Fruit fly (Drosophila melanogaster): Measurements from ENCODE around the gene MagR.

MagR gene

DNA sequence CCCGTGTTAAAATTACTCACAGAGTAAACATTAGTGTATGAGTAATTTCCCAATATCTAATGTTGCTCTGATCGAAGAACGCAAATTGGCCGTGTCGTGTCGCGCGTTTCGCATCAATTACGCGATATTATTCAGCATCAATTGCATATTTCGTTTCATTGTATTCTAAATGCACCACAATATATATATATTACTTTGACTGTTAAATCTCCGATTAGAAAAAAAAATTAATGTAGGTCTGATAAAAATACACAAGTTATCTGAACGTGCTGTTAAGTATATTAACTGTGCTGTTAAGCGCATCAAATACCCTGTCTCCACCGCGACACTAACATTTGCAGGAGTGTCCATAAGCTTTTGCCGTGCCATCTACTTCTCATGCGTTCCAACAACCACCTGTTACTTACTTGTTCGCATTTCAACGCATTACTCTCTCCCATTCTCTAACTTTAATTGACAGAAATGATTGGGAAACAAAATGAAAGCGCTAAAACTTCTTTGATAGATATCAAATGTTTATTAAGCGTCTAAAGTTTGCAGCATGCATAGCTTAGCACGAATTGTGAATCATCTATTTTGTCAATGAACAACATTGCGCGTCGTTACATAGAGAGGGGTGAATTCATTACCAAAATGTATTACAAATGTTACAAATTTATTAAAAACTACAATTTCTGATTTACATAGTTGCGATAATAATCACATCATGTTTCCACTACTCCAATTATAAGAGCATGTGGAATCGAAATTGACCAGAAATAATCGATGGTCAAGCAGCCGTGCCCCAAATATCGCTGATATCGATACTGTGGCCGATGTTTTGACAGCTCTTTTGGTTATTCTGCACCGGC, 26.6 kb downstream of the MagR start, which contains the start of the genes Graf and mRpL3 (continued):
- TF ChIP-seq CG7372 (GFP tag; IDR thresholded peaks at IDR 0.05) (no peak), CG14441 (GFP tag; IDR thresholded peaks at IDR 0.05) (0 out of 2 replicates have a peak, but pooled peaks have one; percentile 14), Dek (tag; optimal IDR thresholded peaks at IDR 0.05) (no peak), Dip3 (GFP tag; optimal IDR thresholded peaks at IDR 0.05) (no peak), CG5180 (GFP tag; optimal IDR thresholded peaks at IDR 0.05) (no peak), crol (GFP tag; IDR thresholded peaks at IDR 0.05) (no peak), Atf3 (GFP tag; optimal IDR thresholded peaks at IDR 0.05) (no peak), CG2129 (GFP tag; IDR thresholded peaks at IDR 0.05; ENCODE audit: partially characterized antibody) (peak; percentile 81), CG17912 (GFP tag; optimal IDR thresholded peaks at IDR 0.05) (no peak), Hr78 (GFP tag; optimal IDR thresholded peaks at IDR 0.05) (peak in 1 of 2 experiments; percentile 23), ftz-f1 (GFP tag; optimal IDR thresholded peaks at IDR 0.05) (no peak), bbx (GFP tag; IDR thresholded peaks at IDR 0.05; ENCODE audit: partially characterized antibody) (peak; percentile 96), h (optimal IDR thresholded peaks at IDR 0.05) (no peak), Fer2 (tag; optimal IDR thresholded peaks at IDR 0.05) (no peak), ac (GFP tag; optimal IDR thresholded peaks at IDR 0.05) (no peak), CG17385 (GFP tag; optimal IDR thresholded peaks at IDR 0.05) (no peak), NfI (GFP tag; optimal IDR thresholded peaks at IDR 0.05) (no peak), CG5953 (GFP tag; IDR thresholded peaks at IDR 0.05) (no peak), Mrtf (GFP tag; IDR thresholded peaks at IDR 0.05) (no peak), zfh1 (GFP tag; IDR thresholded peaks at IDR 0.05) (no peak), CG2875 (GFP tag; optimal IDR thresholded peaks at IDR 0.05) (no peak), phol (tag; optimal IDR thresholded peaks at IDR 0.05) (peak; percentile 12), NFAT (GFP tag; IDR thresholded peaks at IDR 0.05) (no peak), CG31441 (GFP tag; IDR thresholded peaks at IDR 0.05) (no peak), gro (GFP tag; optimal IDR thresholded peaks at IDR 0.05) (no peak), lab (GFP tag; optimal IDR thresholded peaks at IDR 0.05) (no peak), CG42726 (GFP tag; IDR thresholded peaks at IDR 0.05; ENCODE audit: partially characterized antibody) (peak; percentile 88), sr (GFP tag; IDR thresholded peaks at IDR 0.05) (no peak), CG33557 (GFP tag; optimal IDR thresholded peaks at IDR 0.05) (no peak), CG11695 (GFP tag; IDR thresholded peaks at IDR 0.05) (0 out of 3 replicates have a peak, but pooled peaks have one; percentile 22), CG2678 (tag; optimal IDR thresholded peaks at IDR 0.05) (no peak), CG11456 (GFP tag; IDR thresholded peaks at IDR 0.05) (no peak), crc (GFP tag; optimal IDR thresholded peaks at IDR 0.05) (no peak), shn (GFP tag; optimal IDR thresholded peaks at IDR 0.05) (no peak), tap (tag; optimal IDR thresholded peaks at IDR 0.05) (no peak), vvl (GFP tag; IDR thresholded peaks at IDR 0.05) (no peak), abd-A (tag; optimal IDR thresholded peaks at IDR 0.05) (no peak), CG1832 (GFP tag; optimal IDR thresholded peaks at IDR 0.05) (no peak), CG11247 (GFP tag; IDR thresholded peaks at IDR 0.05) (no peak), CG34376 (GFP tag; optimal IDR thresholded peaks at IDR 0.05) (no peak), CG31388 (GFP tag; optimal IDR thresholded peaks at IDR 0.05) (no peak), ERR (GFP tag; optimal IDR thresholded peaks at IDR 0.05) (no peak), CG9727 (GFP tag; optimal IDR thresholded peaks at IDR 0.05) (no peak), slp2 (GFP tag; optimal IDR thresholded peaks at IDR 0.05) (no peak), HHEX (GFP tag; optimal IDR thresholded peaks at IDR 0.05) (no peak), Camta (GFP tag; optimal IDR thresholded peaks at IDR 0.05) (no peak), hbn (GFP tag; IDR thresholded peaks at IDR 0.05; ENCODE audit: partially characterized antibody) (peak; percentile 77), CG10565 (GFP tag; optimal IDR thresholded peaks at IDR 0.05) (no peak), Sry-β (GFP tag; optimal IDR thresholded peaks at IDR 0.05) (no peak), CTCF (GFP tag; optimal IDR thresholded peaks at IDR 0.05) (no peak)

Data from whole organism, embryonic.